Worm (Caenorhabditis elegans) whole organism, young adult: ENCODE data around the gene hda-4.

ENCODE experiments used
- B0019.2 ChIP-seq: fragments of 200-800 bp; sonication (Bioruptor generic); conservative IDR thresholded peaks from 2 replicates; pipeline ENCODE4 v1.3.6; 2022; ENCODE audit warnings: missing genetic modification reagents, missing genetic modification characterization, missing compliant biosample characterization
- D2030.7 ChIP-seq: fragments of 200-800 bp; sonication (Bioruptor generic); IDR thresholded peaks from 2 replicates; pipeline ENCODE4 v1.3.6; 2022; ENCODE audit warnings: missing genetic modification reagents, missing genetic modification characterization, missing compliant biosample characterization
- F23B12.7 ChIP-seq: sonication (generic microtip); optimal IDR thresholded peaks from 2 replicates; lab custom pipeline; 2017; ENCODE audit warnings: missing genetic modification characterization, mild to moderate bottlenecking, missing compliant biosample characterization, antibody characterized with exemption, moderate library complexity; ENCODE audit not compliant: insufficient read depth
- F39B2.1 ChIP-seq: fragments of 200-800 bp; sonication (Bioruptor generic); IDR thresholded peaks from 2 replicates; pipeline ENCODE4 v1.3.6; 2022; ENCODE audit warnings: missing genetic modification reagents, missing genetic modification characterization, missing compliant biosample characterization
- F57A8.1 ChIP-seq: fragments of 200-800 bp; sonication (Bioruptor generic); optimal IDR thresholded peaks from 2 replicates; lab custom pipeline; 2018; ENCODE audit warnings: mild to moderate bottlenecking, missing genetic modification characterization, moderate library complexity, missing compliant biosample characterization
- K12H6.12 ChIP-seq: fragments of 200-800 bp; sonication (Bioruptor generic); optimal IDR thresholded peaks from 2 replicates; lab custom pipeline; 2018; ENCODE audit warnings: mild to moderate bottlenecking, missing genetic modification characterization, missing compliant biosample characterization
- T07F8.4 ChIP-seq: sonication (generic microtip); optimal IDR thresholded peaks from 2 replicates; lab custom pipeline; 2016; ENCODE audit warnings: mild to moderate bottlenecking, missing genetic modification characterization, moderate library complexity, missing compliant biosample characterization
- T26A5.8 ChIP-seq: sonication (generic microtip); optimal IDR thresholded peaks from 2 replicates; lab custom pipeline; 2016; ENCODE audit warnings: missing genetic modification characterization, missing compliant biosample characterization
- Y53G8AR.9 ChIP-seq: fragments of 200-800 bp; sonication (Bioruptor generic); conservative IDR thresholded peaks from 2 replicates; pipeline ENCODE4 v1.3.6; 2022; ENCODE audit warnings: missing genetic modification reagents, missing genetic modification characterization, missing compliant biosample characterization
- Y56A3A.18 ChIP-seq: fragments of 200-800 bp; sonication (Bioruptor generic); IDR thresholded peaks from 2 replicates; pipeline ENCODE4 v1.3.6; 2022; ENCODE audit warnings: missing genetic modification reagents, missing genetic modification characterization, missing compliant biosample characterization
- Y95B8A.8 ChIP-seq: fragments of 200-800 bp; sonication (Bioruptor generic); IDR thresholded peaks from 2 replicates; pipeline ENCODE4 v1.3.6; 2022; ENCODE audit warnings: missing genetic modification reagents, missing genetic modification characterization, missing compliant biosample characterization
- akir-1 ChIP-seq: fragments of 200-800 bp; sonication (Bioruptor generic); optimal IDR thresholded peaks from 2 replicates; lab custom pipeline; 2018; ENCODE audit warnings: mild to moderate bottlenecking, missing genetic modification characterization, moderate library complexity, missing compliant biosample characterization
- attf-3 ChIP-seq: fragments of 200-800 bp; sonication (Bioruptor generic); conservative IDR thresholded peaks from 2 replicates; pipeline ENCODE4 v1.3.6; 2022; ENCODE audit warnings: missing genetic modification reagents, missing genetic modification characterization, missing compliant biosample characterization
- bed-1 ChIP-seq: fragments of 200-800 bp; sonication (Bioruptor generic); IDR thresholded peaks from 2 replicates; pipeline ENCODE4 v1.3.6; 2022; ENCODE audit warnings: missing genetic modification reagents, missing genetic modification characterization, missing compliant biosample characterization
- ccch-3 ChIP-seq: fragments of 200-800 bp; sonication (Bioruptor generic); optimal IDR thresholded peaks from 2 replicates; lab custom pipeline; 2018; ENCODE audit warnings: mild to moderate bottlenecking, missing genetic modification characterization, missing compliant biosample characterization
- cebp-2 ChIP-seq: fragments of 200-800 bp; sonication (Bioruptor generic); IDR thresholded peaks from 2 replicates; pipeline ENCODE4 v1.3.6; 2022; ENCODE audit warnings: missing genetic modification characterization, missing compliant biosample characterization
- ceh-100 ChIP-seq: fragments of 200-800 bp; sonication (Bioruptor generic); IDR thresholded peaks from 2 replicates; pipeline ENCODE4 v1.3.6; 2022; ENCODE audit warnings: missing genetic modification reagents, missing genetic modification characterization, missing compliant biosample characterization
- dpff-1 ChIP-seq: sonication (generic microtip); optimal IDR thresholded peaks from 2 replicates; lab custom pipeline; 2017; ENCODE audit warnings: mild to moderate bottlenecking, missing genetic modification characterization, missing compliant biosample characterization
- efl-1 ChIP-seq: fragments of 150-350 bp; optimal IDR thresholded peaks from 2 replicates; lab custom pipeline; 2014; ENCODE audit warnings: missing biosample characterization, missing genetic modification reagents, missing genetic modification characterization
- egl-18 ChIP-seq: fragments of 200-800 bp; sonication (Bioruptor generic); IDR thresholded peaks from 2 replicates; pipeline ENCODE4 v1.3.6; 2022; ENCODE audit warnings: missing genetic modification reagents, missing genetic modification characterization, missing compliant biosample characterization
- egl-44 ChIP-seq: fragments of 200-800 bp; sonication (Bioruptor generic); IDR thresholded peaks from 2 replicates; pipeline ENCODE4 v1.3.6; 2022; ENCODE audit warnings: missing genetic modification reagents, missing genetic modification characterization, missing compliant biosample characterization
- egrh-3 ChIP-seq: fragments of 200-800 bp; sonication (Bioruptor generic); IDR thresholded peaks from 2 replicates; pipeline ENCODE4 v1.3.6; 2022; ENCODE audit warnings: missing genetic modification reagents, missing genetic modification characterization, missing compliant biosample characterization
- ekl-4 ChIP-seq: fragments of 200-800 bp; sonication (Bioruptor generic); IDR thresholded peaks from 2 replicates; pipeline ENCODE4 v1.3.6; 2022; ENCODE audit warnings: missing genetic modification reagents, missing genetic modification characterization, missing compliant biosample characterization
- hlh-26 ChIP-seq: fragments of 200-800 bp; sonication (Bioruptor generic); conservative IDR thresholded peaks from 2 replicates; pipeline ENCODE4 v1.3.6; 2022; ENCODE audit warnings: missing genetic modification reagents, missing genetic modification characterization, missing compliant biosample characterization
- hmg-20 ChIP-seq: fragments of 200-800 bp; sonication (Bioruptor generic); IDR thresholded peaks from 2 replicates; pipeline ENCODE4 v1.3.6; 2022; ENCODE audit warnings: missing genetic modification reagents, missing genetic modification characterization, missing compliant biosample characterization
- lag-1 ChIP-seq: fragments of 200-800 bp; sonication (Bioruptor generic); IDR thresholded peaks from 2 replicates; pipeline ENCODE4 v1.3.6; 2022; ENCODE audit warnings: missing genetic modification reagents, missing genetic modification characterization, missing compliant biosample characterization
- lin-40 ChIP-seq: sonication (generic microtip); optimal IDR thresholded peaks from 2 replicates; lab custom pipeline; 2016; ENCODE audit warnings: missing genetic modification characterization, mild to moderate bottlenecking, missing compliant biosample characterization, missing genotype, missing genetic modification reagents
- lin-54 ChIP-seq: fragments of 200-800 bp; sonication (Bioruptor generic); optimal IDR thresholded peaks from 2 replicates; lab custom pipeline; 2018; ENCODE audit warnings: mild to moderate bottlenecking, missing genetic modification characterization, missing compliant biosample characterization
- madf-10 ChIP-seq: sonication (generic microtip); optimal IDR thresholded peaks from 2 replicates; lab custom pipeline; 2016; ENCODE audit warnings: mild to moderate bottlenecking, missing genetic modification characterization, missing compliant biosample characterization
- madf-3 ChIP-seq: fragments of 200-800 bp; sonication (Bioruptor generic); IDR thresholded peaks from 2 replicates; pipeline ENCODE4 v1.3.6; 2022; ENCODE audit warnings: missing genetic modification reagents, missing genetic modification characterization, missing compliant biosample characterization
- madf-6 ChIP-seq: fragments of 200-800 bp; sonication (Bioruptor generic); IDR thresholded peaks from 2 replicates; pipeline ENCODE4 v1.3.6; 2022; ENCODE audit warnings: missing genetic modification reagents, missing genetic modification characterization, missing compliant biosample characterization
- madf-8 ChIP-seq: fragments of 200-800 bp; sonication (Bioruptor generic); conservative IDR thresholded peaks from 2 replicates; pipeline ENCODE4 v1.3.6; 2022; ENCODE audit warnings: missing genetic modification reagents, missing genetic modification characterization, missing compliant biosample characterization
- mes-4 ChIP-seq: sonication (generic microtip); optimal IDR thresholded peaks from 2 replicates; lab custom pipeline; 2016; ENCODE audit warnings: missing genotype, missing genetic modification characterization, missing compliant biosample characterization
- mxl-1 ChIP-seq: sonication (generic microtip); optimal IDR thresholded peaks from 2 replicates; lab custom pipeline; 2016; ENCODE audit warnings: missing genetic modification characterization, missing compliant biosample characterization
- nfya-2 ChIP-seq: fragments of 200-800 bp; sonication (Bioruptor generic); IDR thresholded peaks from 2 replicates; pipeline ENCODE4 v1.3.6; 2022; ENCODE audit warnings: missing genetic modification reagents, missing genetic modification characterization, missing compliant biosample characterization
- nhr-120 ChIP-seq: fragments of 200-800 bp; sonication (Bioruptor generic); IDR thresholded peaks from 2 replicates; pipeline ENCODE4 v1.3.6; 2022; ENCODE audit warnings: missing genetic modification characterization, missing compliant biosample characterization
- nhr-27 ChIP-seq: fragments of 200-800 bp; sonication (Bioruptor generic); optimal IDR thresholded peaks from 2 replicates; lab custom pipeline; 2018; ENCODE audit warnings: mild to moderate bottlenecking, missing genetic modification characterization, moderate library complexity, missing compliant biosample characterization
- pha-4 ChIP-seq: fragments of 150-350 bp; sonication (generic microtip); optimal IDR thresholded peaks from 2 replicates; lab custom pipeline; 2014; ENCODE audit warnings: missing biosample characterization, missing genetic modification reagents, missing genetic modification characterization
- rec-8 ChIP-seq, 2 experiments: sonication (generic microtip); optimal IDR thresholded peaks; 2 replicates each; lab custom pipeline; 2016; ENCODE audit warnings: mild to moderate bottlenecking in 2 of 2, missing genetic modification characterization in 2 of 2, missing genetic modification reagents in 2 of 2, missing genotype in 2 of 2, missing biosample characterization in 1 of 2, missing compliant biosample characterization in 1 of 2, moderate library complexity in 1 of 2
- rpc-1 ChIP-seq, 2 experiments: fragments of 150-350 bp in 1 of 2; sonication (generic microtip) in 1 of 2; optimal IDR thresholded peaks; 2 replicates each; lab custom pipeline; 2014 to 2018; ENCODE audit warnings: missing biosample characterization in 1 of 2, missing genetic modification characterization in 1 of 2, missing genetic modification reagents in 1 of 2, missing genotype in 1 of 2
- sdz-38 ChIP-seq: sonication (generic microtip); optimal IDR thresholded peaks from 2 replicates; lab custom pipeline; 2016; ENCODE audit warnings: missing genotype, missing genetic modification characterization, missing compliant biosample characterization
- tbx-9 ChIP-seq: sonication (generic microtip); optimal IDR thresholded peaks from 2 replicates; lab custom pipeline; 2016; ENCODE audit warnings: borderline replicate concordance, missing genetic modification characterization, inconsistent platforms, missing compliant biosample characterization
- tlf-1 ChIP-seq: fragments of 200-800 bp; sonication (Bioruptor generic); optimal IDR thresholded peaks from 2 replicates; lab custom pipeline; 2018; ENCODE audit warnings: mild to moderate bottlenecking, missing genetic modification characterization, missing compliant biosample characterization
- unc-130 ChIP-seq: sonication (generic microtip); optimal IDR thresholded peaks from 2 replicates; lab custom pipeline; 2016; ENCODE audit warnings: missing genetic modification reagents, missing genetic modification characterization, missing compliant biosample characterization
- ztf-3 ChIP-seq: fragments of 200-800 bp; sonication (Bioruptor generic); optimal IDR thresholded peaks from 2 replicates; lab custom pipeline; 2018; ENCODE audit warnings: mild to moderate bottlenecking, missing genetic modification characterization, missing compliant biosample characterization
- ztf-6 ChIP-seq: fragments of 200-800 bp; sonication (Bioruptor generic); IDR thresholded peaks from 2 replicates; pipeline ENCODE4 v1.3.6; 2022; ENCODE audit warnings: missing genetic modification reagents, missing genetic modification characterization, missing compliant biosample characterization

hda-4 gene

DNA sequence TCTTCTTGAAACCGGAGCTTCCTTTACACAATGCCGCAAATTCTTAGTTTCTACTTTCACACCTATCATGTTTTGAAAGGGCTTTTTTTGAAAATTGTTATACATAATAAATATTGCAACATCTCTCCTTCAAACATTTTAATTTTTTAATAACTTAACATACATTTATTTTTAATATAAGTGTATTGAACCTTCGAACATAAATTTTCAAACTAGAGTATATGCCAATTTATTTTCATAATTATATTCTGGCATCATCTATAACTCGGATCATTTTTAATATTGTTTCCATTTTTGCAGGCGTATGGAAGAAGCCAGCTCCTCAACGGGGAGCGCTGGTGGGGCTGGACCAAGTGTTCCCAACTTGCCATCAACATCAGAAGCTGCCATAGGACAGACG is at the start of gene hda-4:
TSS of gene hda-4 (plus strand) at position 301 of the 400 bp plus-strand sequence.
- TF ChIP-seq efl-1 = no peak
- no peak for TF ChIP-seq madf-3
- TF ChIP-seq madf-8 = no peak
- TF ChIP-seq egl-44 (GFP tag; lab: Robert Waterston, UW) = no peak
- TF ChIP-seq Y95B8A.8 (GFP tag; lab: Robert Waterston, UW) = no peak
- no peak for TF ChIP-seq Y56A3A.18 (GFP tag; lab: Robert Waterston, UW)
- TF ChIP-seq T26A5.8 = no peak
- TF ChIP-seq F57A8.1 = no peak
- TF ChIP-seq lag-1 (GFP tag; lab: Robert Waterston, UW) = no peak
- TF ChIP-seq ztf-6 (GFP tag; lab: Robert Waterston, UW) = no peak
- TF ChIP-seq nfya-2 (GFP tag; lab: Robert Waterston, UW) = no peak
- no peak for TF ChIP-seq ekl-4
- no peak for TF ChIP-seq attf-3 (GFP tag; lab: Robert Waterston, UW)
- TF ChIP-seq Y53G8AR.9 (GFP tag; lab: Robert Waterston, UW) = no peak
- TF ChIP-seq madf-10 (tag; lab: Kevin White, UChicago) = no peak
- no peak for TF ChIP-seq ceh-100 (GFP tag; lab: Robert Waterston, UW)
- TF ChIP-seq cebp-2 = no peak
- TF ChIP-seq tbx-9 = no peak

DNA sequence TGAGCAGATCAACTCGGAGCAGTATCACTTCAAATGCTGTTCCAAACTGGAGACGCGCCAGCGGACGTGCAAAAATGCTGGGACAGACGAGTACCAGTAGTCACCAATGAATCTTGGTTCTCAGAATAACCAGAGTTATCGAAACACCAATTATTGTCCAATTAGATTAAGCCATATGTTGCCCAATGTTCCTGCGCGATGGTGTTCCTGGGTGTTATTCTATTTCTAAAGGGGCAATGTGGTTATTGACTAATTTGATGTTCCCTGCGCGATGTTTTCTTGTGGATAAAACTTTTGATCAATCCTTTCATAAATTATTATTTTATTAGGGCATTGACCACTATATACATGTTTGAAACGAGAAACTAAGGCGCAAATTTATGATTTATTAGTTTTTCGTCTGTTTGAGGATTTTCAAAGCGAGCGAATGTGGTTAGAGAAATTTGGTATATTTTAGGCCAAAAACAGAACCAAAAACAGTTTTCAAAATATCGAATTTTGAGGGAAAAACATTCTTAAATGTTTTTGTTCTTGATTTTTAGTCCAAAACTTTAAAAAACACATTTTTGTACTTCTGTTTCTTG is 47.4 kb upstream of the hda-4 start:
- TF ChIP-seq D2030.7 (GFP tag; lab: Robert Waterston, UW) = no peak
- TF ChIP-seq nhr-120 = no peak
- peak; percentile 94 for TF ChIP-seq egl-18 (GFP tag; lab: Robert Waterston, UW)
- TF ChIP-seq Y56A3A.18 (GFP tag; lab: Robert Waterston, UW) = peak; percentile 99
- peak; percentile 16; the same call in 1 of the 2 replicates for TF ChIP-seq egrh-3
- 0 out of 2 replicates have a peak, but pooled peaks have one; percentile 19 for TF ChIP-seq Y95B8A.8 (GFP tag; lab: Robert Waterston, UW)
- peak; percentile 84 for TF ChIP-seq ztf-3 (GFP tag; lab: Kevin White, UChicago)
- peak; percentile 96 for TF ChIP-seq F23B12.7 (tag; lab: Kevin White, UChicago)
- TF ChIP-seq mes-4 = no peak
- TF ChIP-seq bed-1 (GFP tag; lab: Robert Waterston, UW) = no peak
- peak; percentile 79; the same call in 1 of the 2 replicates for TF ChIP-seq lag-1 (GFP tag; lab: Robert Waterston, UW)
- peak; percentile 16 for TF ChIP-seq rpc-1 (optimal IDR thresholded peaks at IDR 0.05; lab: Kevin White, UChicago)
- no peak for TF ChIP-seq rpc-1 (tag; optimal IDR thresholded peaks at IDR 0.05; lab: Kevin White, UChicago)
- TF ChIP-seq unc-130 (GFP tag; lab: Kevin White, UChicago) = no peak
- TF ChIP-seq akir-1 (GFP tag; lab: Kevin White, UChicago) = peak; percentile 83
- peak; percentile 100 for TF ChIP-seq lin-40 (tag; lab: Kevin White, UChicago)
- TF ChIP-seq nhr-27 (tag; lab: Kevin White, UChicago) = peak; percentile 55
- no peak for TF ChIP-seq F39B2.1
- TF ChIP-seq T07F8.4 = peak; percentile 86
- TF ChIP-seq K12H6.12 (tag; lab: Kevin White, UChicago) = peak; percentile 95
- peak; percentile 53 for TF ChIP-seq dpff-1 (tag; lab: Kevin White, UChicago)
- TF ChIP-seq sdz-38 = peak; percentile 18
- peak; percentile 66 for TF ChIP-seq F57A8.1
- peak; percentile 99 for TF ChIP-seq pha-4 (tag; lab: Kevin White, UChicago)
- TF ChIP-seq tbx-9 = no peak
- no peak for TF ChIP-seq hlh-26 (GFP tag; lab: Robert Waterston, UW)
- TF ChIP-seq ccch-3 = peak; percentile 89
- peak; percentile 96 for TF ChIP-seq hmg-20
- TF ChIP-seq tlf-1 (GFP tag; lab: Kevin White, UChicago) = peak; percentile 97
- peak; percentile 46; the same call in 1 of the 2 replicates for TF ChIP-seq madf-6 (GFP tag; lab: Robert Waterston, UW)
- peak; percentile 87 for TF ChIP-seq egl-44 (GFP tag; lab: Robert Waterston, UW)
- TF ChIP-seq attf-3 (GFP tag; lab: Robert Waterston, UW) = peak; percentile 63
- TF ChIP-seq mxl-1 (tag; lab: Kevin White, UChicago) = no peak
- TF ChIP-seq lin-54 = peak; percentile 90
- TF ChIP-seq rec-8 (tag; optimal IDR thresholded peaks at IDR 0.05; lab: Kevin White, UChicago) = peak in 1 of 2 experiments; percentile 25
- no peak for TF ChIP-seq B0019.2 (GFP tag; lab: Robert Waterston, UW)
